Worm (Caenorhabditis elegans): Measurements from ENCODE around the gene fbxa-153.
"Not testable (repeated sequence)": the region's sequence is repeated elsewhere in the genome, so short reads cannot be mapped to it uniquely, and the experiment has no call there.

fbxa-153 gene

ce11 chrV:15647536-15648085, 37.4 kb upstream of the fbxa-153 start, which contains the start of the genes C55A1.7 and C55A1.6:
Gene C55A1.7 (minus strand): TSS chrV:15647636.
Gene C55A1.6 (plus strand): TSS chrV:15648035.
- peak; percentile 10 for TF ChIP-seq pha-4 (tag; optimal IDR thresholded peaks at IDR 0.05)

- TF ChIP-seq nhr-237 (tag; optimal IDR thresholded peaks at IDR 0.05) (no peak), hlh-1 (tag; optimal IDR thresholded peaks at IDR 0.05) (no peak), ham-2 (GFP tag; optimal IDR thresholded peaks at IDR 0.05) (no peak), lin-32 (GFP tag; optimal IDR thresholded peaks at IDR 0.05) (no peak), ztf-11 (tag; optimal IDR thresholded peaks at IDR 0.05) (no peak), sptf-1 (tag; optimal IDR thresholded peaks at IDR 0.05) (no peak)
These were observed 34.4 kb upstream of the fbxa-153 start, which contains the start of gene str-23 for ce11 chrV:15644575-15644974. Gene str-23 (plus strand): TSS chrV:15644875.

DNA sequence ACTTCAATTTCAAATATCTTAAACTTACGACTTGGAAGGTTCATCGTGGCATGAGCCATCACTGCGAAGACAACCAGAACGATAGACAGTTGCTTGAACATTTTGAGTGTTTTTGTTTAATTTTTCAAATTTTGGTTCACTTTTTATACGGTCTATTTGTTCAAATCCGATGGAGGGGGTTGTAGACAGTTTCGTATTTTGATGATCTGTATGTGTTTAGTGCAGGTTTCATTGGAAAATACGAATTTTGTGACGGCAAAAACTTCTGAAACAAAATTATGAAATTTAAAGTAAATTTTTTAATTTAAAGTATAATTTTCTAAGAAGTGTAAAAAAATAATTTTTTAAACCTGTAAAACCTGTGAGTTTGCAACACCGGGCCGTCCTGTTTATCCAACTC, 33.0 kb upstream of the fbxa-153 start, which contains the start of gene C55A1.4:
C55A1.4 (minus strand) TSS at position 101 of the 400 bp plus-strand sequence.
- TF ChIP-seq unc-120 (tag; optimal IDR thresholded peaks at IDR 0.05; ENCODE audit: poor library complexity, severe bottlenecking); ceh-83 (GFP tag; optimal IDR thresholded peaks at IDR 0.05); nhr-12 (tag; optimal IDR thresholded peaks at IDR 0.05): not testable (repeated sequence)

DNA sequence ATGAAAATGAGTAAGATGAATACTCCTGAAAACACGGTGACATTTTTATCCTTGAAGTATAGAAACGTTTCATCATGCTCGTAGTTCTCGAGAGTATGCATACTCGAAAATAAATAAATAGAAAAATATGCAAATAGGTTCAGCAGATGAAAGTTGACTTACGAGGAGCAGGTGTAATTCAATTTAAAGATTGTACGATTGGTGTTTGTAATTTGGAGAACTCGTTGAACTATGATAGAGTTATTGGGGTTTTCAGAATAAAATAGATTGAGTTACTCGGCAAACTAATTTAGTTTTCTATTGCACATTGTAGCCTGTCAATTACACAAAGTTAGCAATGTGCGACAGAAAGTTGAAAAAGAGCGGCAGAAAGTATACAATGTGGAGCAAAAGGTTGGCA, 28.7 kb upstream of the fbxa-153 start, which contains the start of gene srz-44:
srz-44 (minus strand) TSS at position 101 of the 400 bp plus-strand sequence.
- TF ChIP-seq ces-1 (GFP tag; optimal IDR thresholded peaks at IDR 0.05) (peak; percentile 13), sptf-1 (tag; optimal IDR thresholded peaks at IDR 0.05) (no peak)

DNA sequence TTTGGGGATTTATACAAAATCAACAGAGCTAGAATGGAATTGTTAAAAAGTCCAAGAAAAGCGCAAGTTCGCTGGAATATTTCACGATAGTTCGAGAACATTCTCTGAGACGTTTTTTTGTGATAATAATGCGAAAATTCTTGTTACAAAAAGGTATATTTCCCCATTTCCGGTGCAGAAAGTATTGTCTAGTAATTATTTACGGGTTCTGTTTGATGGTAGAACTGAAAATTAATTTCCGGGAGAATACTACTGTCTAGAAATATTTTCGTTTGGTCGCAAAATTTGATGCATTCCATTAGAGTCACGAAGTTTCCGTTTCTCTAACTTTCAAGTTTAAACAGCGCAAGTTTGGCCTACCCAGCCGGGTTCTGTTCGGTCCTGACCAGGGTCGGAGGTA, 19.4 kb upstream of the fbxa-153 start, which contains the start of gene str-248:
str-248 (minus strand) TSS at position 101 of the 400 bp plus-strand sequence.
- no peak for TF ChIP-seq mls-2 (tag; optimal IDR thresholded peaks at IDR 0.05)
- TF ChIP-seq ceh-83 (GFP tag; optimal IDR thresholded peaks at IDR 0.05), result no peak
- no peak for TF ChIP-seq ceh-39 (tag; optimal IDR thresholded peaks at IDR 0.05)
- no peak for TF ChIP-seq ham-2 (GFP tag; optimal IDR thresholded peaks at IDR 0.05)
- no peak for TF ChIP-seq unc-39 (tag; optimal IDR thresholded peaks at IDR 0.05)
- no peak for TF ChIP-seq lin-32 (GFP tag; optimal IDR thresholded peaks at IDR 0.05)
- no peak for TF ChIP-seq elt-3 (tag; optimal IDR thresholded peaks at IDR 0.05)
- no peak for TF ChIP-seq lsy-2 (tag; optimal IDR thresholded peaks at IDR 0.05)
- no peak for TF ChIP-seq unc-62 (GFP tag; optimal IDR thresholded peaks at IDR 0.05)
- no peak for TF ChIP-seq ces-1 (GFP tag; optimal IDR thresholded peaks at IDR 0.05)

ce11 chrV:15625561-15625960, 15.4 kb upstream of the fbxa-153 start, which contains the start of gene C55A1.11:
Gene C55A1.11 (plus strand): TSS chrV:15625861.
- TF ChIP-seq nhr-12 (tag; optimal IDR thresholded peaks at IDR 0.05), result no peak
- TF ChIP-seq nhr-237 (tag; optimal IDR thresholded peaks at IDR 0.05), result no peak
- TF ChIP-seq blmp-1 (tag; optimal IDR thresholded peaks at IDR 0.05), result no peak
- no peak for TF ChIP-seq mab-5 (tag; optimal IDR thresholded peaks at IDR 0.05)
- TF ChIP-seq lsy-2 (tag; optimal IDR thresholded peaks at IDR 0.05), result no peak
- no peak for TF ChIP-seq ztf-11 (tag; optimal IDR thresholded peaks at IDR 0.05)
- no peak for TF ChIP-seq ceh-83 (GFP tag; optimal IDR thresholded peaks at IDR 0.05)
- TF ChIP-seq elt-3 (tag; optimal IDR thresholded peaks at IDR 0.05), result no peak
- TF ChIP-seq nhr-76 (tag; optimal IDR thresholded peaks at IDR 0.05), result no peak
- TF ChIP-seq elt-1 (tag; optimal IDR thresholded peaks at IDR 0.05; ENCODE audit: borderline replicate concordance, insufficient read depth), result no peak
- no peak for TF ChIP-seq ceh-39 (tag; optimal IDR thresholded peaks at IDR 0.05)
- TF ChIP-seq ces-1 (GFP tag; optimal IDR thresholded peaks at IDR 0.05), result no peak
- no peak for TF ChIP-seq nhr-2 (tag; optimal IDR thresholded peaks at IDR 0.05)
- TF ChIP-seq bed-3 (GFP tag; optimal IDR thresholded peaks at IDR 0.05), result no peak
- no peak for TF ChIP-seq unc-120 (tag; optimal IDR thresholded peaks at IDR 0.05; ENCODE audit: poor library complexity, severe bottlenecking)
- no peak for TF ChIP-seq sem-2 (GFP tag; optimal IDR thresholded peaks at IDR 0.05)
- TF ChIP-seq snpc-4 (tag; optimal IDR thresholded peaks at IDR 0.05), result no peak
- TF ChIP-seq zip-8 (tag; optimal IDR thresholded peaks at IDR 0.05), result no peak

ce11 chrV:15621518-15621917, 11.3 kb upstream of the fbxa-153 start, which contains the start of gene C55A1.1:
Gene C55A1.1 (plus strand): TSS chrV:15621818.
- TF ChIP-seq nhr-28 (tag; optimal IDR thresholded peaks at IDR 0.05) (no peak), ces-1 (GFP tag; optimal IDR thresholded peaks at IDR 0.05) (no peak), bed-3 (GFP tag; optimal IDR thresholded peaks at IDR 0.05) (no peak), snpc-4 (tag; optimal IDR thresholded peaks at IDR 0.05) (no peak), mep-1 (tag; optimal IDR thresholded peaks at IDR 0.05) (no peak), ceh-39 (tag; optimal IDR thresholded peaks at IDR 0.05) (no peak), blmp-1 (tag; optimal IDR thresholded peaks at IDR 0.05) (no peak), nhr-2 (tag; optimal IDR thresholded peaks at IDR 0.05) (no peak), unc-39 (tag; optimal IDR thresholded peaks at IDR 0.05) (no peak), ceh-43 (GFP tag; optimal IDR thresholded peaks at IDR 0.05) (no peak), cnd-1 (tag; optimal IDR thresholded peaks at IDR 0.05) (no peak), drap-1 (GFP tag; optimal IDR thresholded peaks at IDR 0.05) (no peak), sptf-1 (tag; optimal IDR thresholded peaks at IDR 0.05) (no peak), ceh-83 (GFP tag; optimal IDR thresholded peaks at IDR 0.05) (no peak), nhr-237 (tag; optimal IDR thresholded peaks at IDR 0.05) (no peak), ham-2 (GFP tag; optimal IDR thresholded peaks at IDR 0.05) (no peak)

Data from whole organism, mixed stage, embryonic.